Worm (Caenorhabditis elegans) whole organism, young adult: ENCODE measurements around the gene Y76B12C.4.

Experiments used
- efl-1 ChIP-seq: fragments of 150-350 bp; optimal IDR thresholded peaks from 2 replicates; lab custom pipeline; 2014; ENCODE audit warnings: missing biosample characterization, missing genetic modification reagents, missing genetic modification characterization
- hlh-26 ChIP-seq: fragments of 200-800 bp; sonication (Bioruptor generic); conservative IDR thresholded peaks from 2 replicates; pipeline ENCODE4 v1.3.6; 2022; ENCODE audit warnings: missing genetic modification reagents, missing genetic modification characterization, missing compliant biosample characterization
- rpc-1 ChIP-seq, 2 experiments: fragments of 150-350 bp in 1 of 2; sonication (generic microtip) in 1 of 2; optimal IDR thresholded peaks; 2 replicates each; lab custom pipeline; 2014 to 2018; ENCODE audit warnings: missing biosample characterization in 1 of 2, missing genetic modification characterization in 1 of 2, missing genetic modification reagents in 1 of 2, missing genotype in 1 of 2
- tlf-1 ChIP-seq: fragments of 200-800 bp; sonication (Bioruptor generic); optimal IDR thresholded peaks from 2 replicates; lab custom pipeline; 2018; ENCODE audit warnings: mild to moderate bottlenecking, missing genetic modification characterization, missing compliant biosample characterization

DNA sequence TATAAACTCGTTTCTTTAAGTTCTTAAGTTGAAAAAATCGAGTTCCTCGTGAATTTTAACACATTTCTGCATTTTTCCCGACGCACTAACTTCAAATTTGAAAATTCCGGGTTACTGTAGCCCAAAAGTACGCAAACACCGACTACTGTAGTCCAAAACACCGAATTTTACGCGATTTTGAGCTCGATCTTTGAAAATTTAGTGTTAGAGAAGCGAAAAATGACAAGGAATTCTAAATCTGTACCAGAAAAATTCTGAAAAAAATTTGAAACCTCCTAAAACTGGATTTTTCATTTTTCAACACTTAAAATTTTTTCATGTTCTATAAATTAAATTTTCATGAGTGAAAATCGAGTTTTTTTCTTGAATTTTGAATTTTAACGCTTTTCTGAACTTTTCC lies 27.0 kb downstream of the Y76B12C.4 start:
- TF ChIP-seq tlf-1 (GFP tag; lab: Kevin White, UChicago) (no peak), efl-1 (no peak), rpc-1 (optimal IDR thresholded peaks at IDR 0.05; lab: Kevin White, UChicago) (no peak), rpc-1 (tag; optimal IDR thresholded peaks at IDR 0.05; lab: Kevin White, UChicago) (no peak), hlh-26 (GFP tag; lab: Robert Waterston, UW) (no peak)
